4 fruit fly cellular contexts compared by ENCODE assay signal in genomic region chrX:3573438-3574250, dm6.
A peak's percentile ranks its signal among the peaks of the same experiment; 100 is the strongest.
TF ChIP-seq lines count a peak whose summit lies in the region.

TSS of gene CG2875 (minus strand) at chrX:3573622.

- TF ChIP-seq CTCF in whole organism, embryonic (GFP tag; optimal IDR thresholded peaks at IDR 0.05; lab: Kevin White, UChicago), result no peak

TF ChIP-seq in whole organism, adult, 20 proteins besides CTCF, POLR2A, EP300 and RAD21:
- TF ChIP-seq ovo (GFP tag; optimal IDR thresholded peaks at IDR 0.05; lab: Kevin White, UChicago) (no peak), cnc (optimal IDR thresholded peaks at IDR 0.05; lab: Kevin White, UChicago) (no peak), CG12768 (GFP tag; optimal IDR thresholded peaks at IDR 0.05; lab: Kevin White, UChicago) (no peak), kay (GFP tag; lab: Kevin White, UChicago; ENCODE audit: borderline replicate concordance) (peak; percentile 70), CG14711 (tag; optimal IDR thresholded peaks at IDR 0.05; lab: Kevin White, UChicago) (peak; percentile 23), cic (GFP tag; optimal IDR thresholded peaks at IDR 0.05; lab: Kevin White, UChicago) (no peak), CG11617 (GFP tag; optimal IDR thresholded peaks at IDR 0.05; lab: Kevin White, UChicago) (no peak), CG5204 (GFP tag; optimal IDR thresholded peaks at IDR 0.05; lab: Kevin White, UChicago) (no peak), Mnt (GFP tag; optimal IDR thresholded peaks at IDR 0.05; lab: Kevin White, UChicago) (peak; percentile 83), bab1 (GFP tag; optimal IDR thresholded peaks at IDR 0.05; lab: Kevin White, UChicago) (peak; percentile 45)
TF ChIP-seq in whole organism, adult: peak in this region for 4.

TF ChIP-seq in whole organism, embryonic, 481 proteins besides CTCF, POLR2A, EP300 and RAD21 (continues in another document):
- TF ChIP-seq Lhr (GFP tag; optimal IDR thresholded peaks at IDR 0.05; lab: Kevin White, UChicago) (peak; percentile 66), CG2199 (GFP tag; IDR thresholded peaks at IDR 0.05; lab: Robert Waterston, UW) (no peak), CG34422 (GFP tag; IDR thresholded peaks at IDR 0.05; lab: Robert Waterston, UW) (no peak), CG11085 (GFP tag; IDR thresholded peaks at IDR 0.05; lab: Robert Waterston, UW) (no peak), fru (optimal IDR thresholded peaks at IDR 0.05; lab: Kevin White, UChicago) (no peak), klu (GFP tag; IDR thresholded peaks at IDR 0.05; lab: Robert Waterston, UW) (no peak), MESR4 (GFP tag; optimal IDR thresholded peaks at IDR 0.05; lab: Kevin White, UChicago) (peak; percentile 45), inv (GFP tag; IDR thresholded peaks at IDR 0.05; lab: Robert Waterston, UW; ENCODE audit: partially characterized antibody) (peak; percentile 68; the same call in 1 of the 2 replicates), Hsf (GFP tag; optimal IDR thresholded peaks at IDR 0.05; lab: Kevin White, UChicago) (no peak), az2 (GFP tag; optimal IDR thresholded peaks at IDR 0.05; lab: Kevin White, UChicago) (no peak), CG30431 (GFP tag; optimal IDR thresholded peaks at IDR 0.05; lab: Kevin White, UChicago) (no peak), prd (optimal IDR thresholded peaks at IDR 0.05; lab: Kevin White, UChicago) (no peak), prd (GFP tag; IDR thresholded peaks at IDR 0.05; lab: Robert Waterston, UW) (no peak), CG30403 (GFP tag; optimal IDR thresholded peaks at IDR 0.05; lab: Kevin White, UChicago) (no peak), CG2712 (tag; optimal IDR thresholded peaks at IDR 0.05; lab: Kevin White, UChicago) (peak; percentile 10), CG7963 (GFP tag; IDR thresholded peaks at IDR 0.05; lab: Robert Waterston, UW; ENCODE audit: partially characterized antibody) (no peak), Atf-2 (GFP tag; optimal IDR thresholded peaks at IDR 0.05; lab: Kevin White, UChicago) (no peak), gt (GFP tag; IDR thresholded peaks at IDR 0.05; lab: Robert Waterston, UW) (no peak), zfh2 (GFP tag; optimal IDR thresholded peaks at IDR 0.05; lab: Kevin White, UChicago) (no peak), D (optimal IDR thresholded peaks at IDR 0.05; lab: Kevin White, UChicago) (no peak), D (GFP tag; optimal IDR thresholded peaks at IDR 0.05; lab: Kevin White, UChicago) (no peak), H2.0 (GFP tag; IDR thresholded peaks at IDR 0.05; lab: Robert Waterston, UW) (no peak), repo (GFP tag; optimal IDR thresholded peaks at IDR 0.05; lab: Kevin White, UChicago) (no peak), pzg (GFP tag; optimal IDR thresholded peaks at IDR 0.05; lab: Kevin White, UChicago) (peak; percentile 88), CG34224 (GFP tag; IDR thresholded peaks at IDR 0.05; lab: Robert Waterston, UW; ENCODE audit: partially characterized antibody) (peak; percentile 62), sr (GFP tag; IDR thresholded peaks at IDR 0.05; lab: Robert Waterston, UW) (no peak), pnt (GFP tag; optimal IDR thresholded peaks at IDR 0.05; lab: Kevin White, UChicago) (no peak), CG10267 (tag; optimal IDR thresholded peaks at IDR 0.05; lab: Kevin White, UChicago) (peak; percentile 13)

TF ChIP-seq in whole organism, pupa, 21 proteins besides CTCF, POLR2A, EP300 and RAD21:
- TF ChIP-seq CG12605 (GFP tag; IDR thresholded peaks at IDR 0.05; lab: Robert Waterston, UW) (0 out of 2 replicates have a peak, but pooled peaks have one; percentile 25), fd96Ca (GFP tag; IDR thresholded peaks at IDR 0.05; lab: Robert Waterston, UW) (no peak), D1 (tag; optimal IDR thresholded peaks at IDR 0.05; lab: Kevin White, UChicago) (peak; percentile 66), rn (GFP tag; IDR thresholded peaks at IDR 0.05; lab: Robert Waterston, UW) (no peak)
TF ChIP-seq in whole organism, pupa: peak in this region for 2.

TF ChIP-seq in whole organism, wandering third instar larva, 38 proteins besides CTCF, POLR2A, EP300 and RAD21:
- TF ChIP-seq tai (GFP tag; optimal IDR thresholded peaks at IDR 0.05; lab: Kevin White, UChicago) (no peak), Myc (optimal IDR thresholded peaks at IDR 0.05; lab: Kevin White, UChicago) (peak; percentile 5)
